Worm (Caenorhabditis elegans) whole organism, L1 larva: ENCODE data around the gene R09A8.1.

Source experiments
- ceh-88 ChIP-seq: fragments of 200-800 bp; sonication (Bioruptor generic); IDR thresholded peaks from 2 replicates; pipeline ENCODE4 v1.3.6; 2022; ENCODE audit warnings: missing genetic modification characterization, missing compliant biosample characterization
- elt-2 ChIP-seq: sonication (generic microtip); optimal IDR thresholded peaks from 2 replicates; lab custom pipeline; 2016; ENCODE audit warnings: missing genetic modification characterization, mild to moderate bottlenecking, inconsistent platforms, missing compliant biosample characterization, missing genetic modification reagents
- hpl-2 ChIP-seq: fragments of 150-350 bp; optimal IDR thresholded peaks from 2 replicates; lab custom pipeline; 2014; ENCODE audit warnings: missing biosample characterization, missing genetic modification reagents, missing genetic modification characterization

ce11 chrX:12637978-12638377, 24.4 kb downstream of the R09A8.1 start:
- TF ChIP-seq ceh-88 (GFP tag; lab: Robert Waterston, UW) = no peak
- no peak for TF ChIP-seq hpl-2
- no peak for TF ChIP-seq elt-2 (tag; lab: Kevin White, UChicago)
